Fruit fly (Drosophila melanogaster) Kc167 (cell line): ENCODE measurements around the gene Sp7.

Source experiments
- Myc ChIP-seq: fragments of >200 bp; optimal IDR thresholded peaks from 2 replicates; lab custom pipeline; 2017; ENCODE audit warnings: missing external identifiers
- Sin3A ChIP-seq: fragments of >200 bp; optimal IDR thresholded peaks from 2 replicates; lab custom pipeline; 2018; ENCODE audit warnings: missing external identifiers
- h ChIP-seq: fragments of >200 bp; optimal IDR thresholded peaks from 3 replicates; lab custom pipeline; 2018; ENCODE audit warnings: missing external identifiers
- psq ChIP-seq: fragments of >200 bp; optimal IDR thresholded peaks from 2 replicates; lab custom pipeline; 2017; ENCODE audit warnings: missing external identifiers
- ttk ChIP-seq: sonication (Bioruptor generic); optimal IDR thresholded peaks from 2 replicates; lab custom pipeline; 2017; ENCODE audit warnings: missing external identifiers

DNA sequence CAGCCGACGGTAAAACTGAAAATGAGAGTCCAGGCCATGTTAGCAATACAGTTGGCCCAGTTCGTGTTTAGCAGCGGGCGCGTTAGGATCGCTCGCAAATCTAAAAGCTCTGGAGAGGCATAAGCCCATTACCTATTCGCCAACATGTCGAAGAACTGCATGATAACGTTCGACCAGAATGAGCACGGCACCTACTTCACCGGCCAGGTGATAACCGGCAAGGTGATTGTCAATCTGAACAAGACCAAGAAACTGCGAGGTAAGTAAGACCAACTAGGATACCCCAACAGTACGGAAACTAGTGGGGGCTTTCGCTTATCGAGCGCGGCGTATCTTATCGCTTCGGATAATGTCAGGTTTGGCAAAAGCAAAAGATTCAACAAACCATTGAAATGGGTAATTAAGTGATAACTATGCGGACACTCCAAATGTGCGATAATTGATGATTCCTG is 31.0 kb downstream of the Sp7 start, which contains the start of gene CG10086:
- TF ChIP-seq psq = no peak
- no peak for TF ChIP-seq Sin3A (lab: Kevin White, UChicago)
- TF ChIP-seq h (lab: Kevin White, UChicago) = no peak
- TF ChIP-seq ttk (lab: Kevin White, UChicago) = no peak
- no peak for TF ChIP-seq Myc (lab: Kevin White, UChicago)
